Fruit fly (Drosophila melanogaster) whole organism, embryonic: ENCODE measurements around the gene sosie.

Experiments
- Aef1 ChIP-seq: fragments of 200-800 bp; sonication (Bioruptor generic); IDR thresholded peaks from 3 replicates; pipeline ENCODE4 v1.3.6; 2022; ENCODE audit warnings: missing biosample characterization, missing genetic modification characterization
- Antp ChIP-seq: fragments of 200-800 bp; sonication (Bioruptor generic); optimal IDR thresholded peaks from 3 replicates; lab custom pipeline; 2016; ENCODE audit warnings: missing biosample characterization, missing genetic modification characterization
- Atf-2 ChIP-seq: fragments of 200-800 bp; sonication (Bioruptor generic); optimal IDR thresholded peaks from 2 replicates; lab custom pipeline; 2016; ENCODE audit warnings: missing biosample characterization, missing genetic modification characterization
- Atf3 ChIP-seq: fragments of 200-800 bp; sonication (Bioruptor generic); optimal IDR thresholded peaks from 3 replicates; lab custom pipeline; 2016; ENCODE audit warnings: missing biosample characterization, missing genetic modification characterization
- Atf6 ChIP-seq: fragments of 200-800 bp; sonication (Bioruptor generic); IDR thresholded peaks from 2 replicates; pipeline ENCODE4 v1.3.6; 2022; ENCODE audit warnings: missing biosample characterization, missing genetic modification characterization
- B-H1 ChIP-seq: fragments of 200-800 bp; sonication (Bioruptor generic); IDR thresholded peaks from 3 replicates; pipeline ENCODE4 v1.3.6; 2022; ENCODE audit warnings: missing biosample characterization, missing genetic modification characterization
- CG10366 ChIP-seq: fragments of 200-800 bp; sonication (Bioruptor generic); IDR thresholded peaks from 2 replicates; pipeline ENCODE4 v1.3.6; 2022; ENCODE audit warnings: missing biosample characterization, missing genetic modification characterization
- CG10543 ChIP-seq: fragments of 200-800 bp; sonication (Bioruptor generic); optimal IDR thresholded peaks from 3 replicates; lab custom pipeline; 2017; ENCODE audit warnings: missing biosample characterization, mild to moderate bottlenecking, missing genetic modification characterization, moderate library complexity
- CG11093 ChIP-seq: fragments of 200-800 bp; sonication (Bioruptor generic); IDR thresholded peaks from 3 replicates; pipeline ENCODE4 v1.3.6; 2022; ENCODE audit warnings: missing biosample characterization, missing genetic modification characterization
- CG12769 ChIP-seq: fragments of 200-800 bp; sonication (Bioruptor generic); optimal IDR thresholded peaks from 2 replicates; lab custom pipeline; 2019; ENCODE audit warnings: missing biosample characterization, mild to moderate bottlenecking, missing genetic modification characterization, moderate library complexity
- CG14860 ChIP-seq: fragments of 200-800 bp; sonication (Bioruptor generic); IDR thresholded peaks from 3 replicates; pipeline ENCODE4 v1.3.6; 2022; ENCODE audit warnings: missing biosample characterization, missing genetic modification characterization; ENCODE audit not compliant: partially characterized antibody
- CG1603 ChIP-seq: fragments of 200-800 bp; sonication (Bioruptor generic); optimal IDR thresholded peaks from 2 replicates; lab custom pipeline; 2019; ENCODE audit warnings: missing biosample characterization, mild to moderate bottlenecking, missing genetic modification characterization, moderate library complexity
- CG16815 ChIP-seq: fragments of 200-800 bp; sonication (Bioruptor generic); optimal IDR thresholded peaks from 3 replicates; lab custom pipeline; 2017; ENCODE audit warnings: missing biosample characterization, mild to moderate bottlenecking, missing genetic modification characterization
- CG17385 ChIP-seq: fragments of 200-800 bp; sonication (Bioruptor generic); optimal IDR thresholded peaks from 3 replicates; lab custom pipeline; 2018; ENCODE audit warnings: missing biosample characterization, mild to moderate bottlenecking, missing genetic modification characterization
- CG3065 ChIP-seq: fragments of 200-800 bp; sonication (Bioruptor generic); optimal IDR thresholded peaks from 2 replicates; lab custom pipeline; 2016; ENCODE audit warnings: missing biosample characterization, missing genetic modification characterization
- CG31388 ChIP-seq: fragments of 200-800 bp; sonication (Bioruptor generic); optimal IDR thresholded peaks from 2 replicates; lab custom pipeline; 2016; ENCODE audit warnings: missing biosample characterization, missing genetic modification characterization
- CG42726 ChIP-seq: fragments of 200-800 bp; sonication (Bioruptor generic); IDR thresholded peaks from 2 replicates; pipeline ENCODE4 v1.3.6; 2022; ENCODE audit warnings: missing biosample characterization, missing genetic modification characterization; ENCODE audit not compliant: partially characterized antibody
- CG7556 ChIP-seq: fragments of 200-800 bp; sonication (Bioruptor generic); optimal IDR thresholded peaks from 2 replicates; lab custom pipeline; 2017; ENCODE audit warnings: missing biosample characterization, mild to moderate bottlenecking, missing genetic modification characterization
- CG8281 ChIP-seq: fragments of 200-800 bp; sonication (Bioruptor generic); optimal IDR thresholded peaks from 2 replicates; lab custom pipeline; 2018; ENCODE audit warnings: missing biosample characterization, mild to moderate bottlenecking, missing genetic modification characterization, moderate library complexity
- CG8290 ChIP-seq, 3 experiments: fragments of 200-800 bp; sonication (Bioruptor generic); optimal IDR thresholded peaks; 2 replicates each; lab custom pipeline; 2016 to 2019; ENCODE audit warnings: missing biosample characterization in 3 of 3, missing genetic modification characterization in 3 of 3, mild to moderate bottlenecking in 2 of 3, moderate library complexity in 1 of 3
- Dip3 ChIP-seq: fragments of 200-800 bp; sonication (Bioruptor generic); optimal IDR thresholded peaks from 3 replicates; lab custom pipeline; 2016; ENCODE audit warnings: missing biosample characterization, missing genetic modification characterization
- E2f1 ChIP-seq: fragments of 200-800 bp; sonication (Bioruptor generic); IDR thresholded peaks from 2 replicates; pipeline ENCODE4 v1.3.6; 2022; ENCODE audit warnings: missing biosample characterization, missing genetic modification characterization
- E2f2 ChIP-seq: fragments of 200-800 bp; sonication (Bioruptor generic); IDR thresholded peaks from 2 replicates; pipeline ENCODE4 v1.3.6; 2022; ENCODE audit warnings: missing biosample characterization, missing genetic modification characterization
- ERR ChIP-seq: fragments of 200-800 bp; sonication (Bioruptor generic); optimal IDR thresholded peaks from 2 replicates; lab custom pipeline; 2016; ENCODE audit warnings: missing biosample characterization, missing genetic modification characterization
- Ets97D ChIP-seq: fragments of 200-800 bp; sonication (Bioruptor generic); optimal IDR thresholded peaks from 3 replicates; lab custom pipeline; 2016; ENCODE audit warnings: missing biosample characterization, missing genetic modification characterization
- HLH3B ChIP-seq: fragments of 200-800 bp; sonication (Bioruptor generic); IDR thresholded peaks from 2 replicates; pipeline ENCODE4 v1.3.6; 2022; ENCODE audit warnings: missing biosample characterization, missing genetic modification characterization
- Hsf ChIP-seq: fragments of 200-800 bp; sonication (Bioruptor generic); optimal IDR thresholded peaks from 3 replicates; lab custom pipeline; 2016; ENCODE audit warnings: missing biosample characterization, missing genetic modification characterization
- Kr ChIP-seq: fragments of 200-800 bp; sonication (Bioruptor generic); optimal IDR thresholded peaks from 2 replicates; lab custom pipeline; 2017; ENCODE audit warnings: missing biosample characterization, mild to moderate bottlenecking, missing genetic modification characterization
- MESR4 ChIP-seq: fragments of 200-800 bp; sonication (Bioruptor generic); optimal IDR thresholded peaks from 2 replicates; lab custom pipeline; 2018; ENCODE audit warnings: missing biosample characterization, mild to moderate bottlenecking, missing genetic modification characterization, moderate library complexity
- MTF-1 ChIP-seq: fragments of 200-800 bp; sonication (Bioruptor generic); optimal IDR thresholded peaks from 2 replicates; lab custom pipeline; 2018; ENCODE audit warnings: missing biosample characterization, mild to moderate bottlenecking, missing genetic modification characterization, borderline replicate concordance
- Med ChIP-seq: fragments of 200-800 bp; sonication (Bioruptor generic); peaks from one replicate; lab custom pipeline; 2016; ENCODE audit warnings: missing biosample characterization, missing genetic modification characterization, mild to moderate bottlenecking, inconsistent platforms, moderate library complexity
- Xrp1 ChIP-seq: fragments of 200-800 bp; sonication (Bioruptor generic); IDR thresholded peaks from 2 replicates; pipeline ENCODE4 v1.3.6; 2022; ENCODE audit warnings: missing biosample characterization, missing genetic modification characterization
- croc ChIP-seq: fragments of 200-800 bp; sonication (Bioruptor generic); conservative IDR thresholded peaks from 3 replicates; pipeline ENCODE4 v1.3.6; 2022; ENCODE audit warnings: missing biosample characterization, missing genetic modification characterization
- dmrt11E ChIP-seq: fragments of 200-800 bp; sonication (Bioruptor generic); optimal IDR thresholded peaks from 3 replicates; lab custom pipeline; 2018; ENCODE audit warnings: missing biosample characterization, mild to moderate bottlenecking, missing genetic modification characterization, moderate library complexity
- ems ChIP-seq: fragments of 200-800 bp; sonication (Bioruptor generic); optimal IDR thresholded peaks from 3 replicates; lab custom pipeline; 2016; ENCODE audit warnings: missing biosample characterization, missing genetic modification characterization
- en ChIP-seq: fragments of 200-800 bp; sonication (Bioruptor generic); optimal IDR thresholded peaks from 2 replicates; lab custom pipeline; 2016; ENCODE audit warnings: missing biosample characterization, missing genetic modification characterization
- esg ChIP-seq: fragments of 200-800 bp; sonication (Bioruptor generic); conservative IDR thresholded peaks from 2 replicates; pipeline ENCODE4 v1.3.6; 2022; ENCODE audit warnings: missing biosample characterization, missing genetic modification characterization
- fd3F ChIP-seq: fragments of 200-800 bp; sonication (Bioruptor generic); optimal IDR thresholded peaks from 2 replicates; lab custom pipeline; 2018; ENCODE audit warnings: missing biosample characterization, mild to moderate bottlenecking, missing genetic modification characterization, moderate library complexity
- gt ChIP-seq: fragments of 200-800 bp; sonication (Bioruptor generic); IDR thresholded peaks from 2 replicates; pipeline ENCODE4 v1.3.6; 2022; ENCODE audit warnings: missing biosample characterization, missing genetic modification characterization
- ind ChIP-seq: fragments of 200-800 bp; sonication (Bioruptor generic); optimal IDR thresholded peaks from 3 replicates; lab custom pipeline; 2016; ENCODE audit warnings: missing biosample characterization, missing genetic modification characterization
- insv ChIP-seq, 2 experiments: fragments of 200-800 bp; sonication (Bioruptor generic); optimal IDR thresholded peaks; 3 replicates each; lab custom pipeline; 2016 to 2018; ENCODE audit warnings: missing biosample characterization in 2 of 2, missing genetic modification characterization in 2 of 2
- lab ChIP-seq: fragments of 200-800 bp; sonication (Bioruptor generic); optimal IDR thresholded peaks from 3 replicates; lab custom pipeline; 2017; ENCODE audit warnings: missing biosample characterization, missing genetic modification characterization, mild to moderate bottlenecking, moderate library complexity, missing genetic modification reagents
- lov ChIP-seq, 2 experiments: fragments of 200-800 bp in 1 of 2; fragments of >200 bp in 1 of 2; sonication (Bioruptor generic) in 1 of 2; IDR thresholded peaks in 1 of 2; optimal IDR thresholded peaks in 1 of 2; 2 replicates in 1 of 2; 3 replicates in 1 of 2; pipeline versions ENCODE4 v1.3.6 to Lab custom; 2017 to 2022; ENCODE audit warnings: missing biosample characterization in 1 of 2, missing genetic modification characterization in 1 of 2
- mirr ChIP-seq: fragments of 200-800 bp; sonication (Bioruptor generic); optimal IDR thresholded peaks from 3 replicates; lab custom pipeline; 2018; ENCODE audit warnings: missing biosample characterization, mild to moderate bottlenecking, missing genetic modification characterization
- pros ChIP-seq: fragments of 200-800 bp; sonication (Bioruptor generic); optimal IDR thresholded peaks from 3 replicates; lab custom pipeline; 2019; ENCODE audit warnings: missing biosample characterization, mild to moderate bottlenecking, missing genetic modification characterization, moderate library complexity
- pzg ChIP-seq: fragments of 200-800 bp; sonication (Bioruptor generic); optimal IDR thresholded peaks from 3 replicates; lab custom pipeline; 2018; ENCODE audit warnings: missing biosample characterization, mild to moderate bottlenecking, missing genetic modification characterization, moderate library complexity
- stc ChIP-seq: fragments of 200-800 bp; sonication (Bioruptor generic); IDR thresholded peaks from 2 replicates; pipeline ENCODE4 v1.3.6; 2022; ENCODE audit warnings: missing biosample characterization, missing genetic modification characterization
- zen ChIP-seq: fragments of 200-800 bp; sonication (Bioruptor generic); optimal IDR thresholded peaks from 3 replicates; lab custom pipeline; 2018; ENCODE audit warnings: missing biosample characterization, mild to moderate bottlenecking, missing genetic modification characterization, moderate library complexity

Gene sosie

DNA sequence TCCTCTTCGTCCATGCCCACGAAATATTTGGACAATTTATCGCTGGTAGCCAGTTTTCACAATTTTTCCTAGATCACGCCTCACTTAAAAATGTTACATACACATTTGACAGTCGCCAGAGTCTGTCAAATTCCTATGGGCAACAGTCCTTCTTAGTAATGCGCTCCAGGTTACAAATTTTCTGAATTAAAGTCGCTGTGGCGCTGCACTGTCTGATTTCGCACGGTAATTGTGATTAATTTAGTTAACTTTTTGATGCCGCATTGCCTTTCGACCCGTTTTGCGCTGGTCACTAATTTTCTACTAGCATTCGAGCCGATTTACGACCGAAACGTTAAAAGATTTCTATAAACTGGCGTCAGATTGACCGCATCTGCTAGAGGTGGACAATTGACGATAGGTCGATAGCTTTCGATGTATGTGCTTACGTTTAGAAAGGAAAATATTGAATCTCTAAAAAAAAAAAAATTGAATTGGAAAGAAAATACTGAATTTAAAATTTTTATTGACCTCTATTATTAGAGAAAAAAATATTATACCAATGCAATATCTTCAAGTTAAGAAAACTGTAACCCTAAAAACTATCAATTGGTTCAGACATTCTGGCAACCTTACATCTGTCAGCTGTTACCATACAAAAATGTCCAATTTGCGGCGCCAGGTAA, 20.0 kb upstream of the sosie start, which contains the start of the genes lili and CG34150 (continued):
- TF ChIP-seq Xrp1 (GFP tag; lab: Robert Waterston, UW) (peak; percentile 73; the same call in 1 of the 2 replicates), ERR (GFP tag; lab: Kevin White, UChicago) (peak; percentile 62), E2f1 (GFP tag; lab: Robert Waterston, UW) (peak; percentile 43; the same call in 1 of the 2 replicates), MTF-1 (GFP tag; lab: Kevin White, UChicago) (no peak), CG8290 (GFP tag; optimal IDR thresholded peaks at IDR 0.05; lab: Kevin White, UChicago) (peak; percentile 90), CG8290 (tag; optimal IDR thresholded peaks at IDR 0.05; lab: Kevin White, UChicago) (peak; percentile 19 to 21), Atf-2 (GFP tag; lab: Kevin White, UChicago) (peak; percentile 62), CG16815 (GFP tag; lab: Kevin White, UChicago) (peak; percentile 7), B-H1 (GFP tag; lab: Robert Waterston, UW) (no peak; the same call in 2 of the 3 replicates), CG8281 (tag; lab: Kevin White, UChicago) (peak; percentile 36), E2f2 (GFP tag; lab: Robert Waterston, UW) (peak; percentile 76), pros (GFP tag; lab: Kevin White, UChicago) (no peak), CG14860 (peak; percentile 70; the same call in 2 of the 3 replicates), dmrt11E (tag; lab: Kevin White, UChicago) (peak; percentile 69), MESR4 (GFP tag; lab: Kevin White, UChicago) (peak; percentile 65), CG10366 (GFP tag; lab: Robert Waterston, UW) (peak; percentile 63), Kr (GFP tag; lab: Kevin White, UChicago) (no peak), CG42726 (peak; percentile 56; the same call in 1 of the 2 replicates), croc (GFP tag; lab: Robert Waterston, UW) (peak; percentile 37; the same call in 2 of the 3 replicates), CG3065 (GFP tag; lab: Kevin White, UChicago) (no peak), zen (peak; percentile 54), Atf6 (GFP tag; lab: Robert Waterston, UW) (peak; percentile 80; the same call in 1 of the 2 replicates), en (GFP tag; lab: Kevin White, UChicago) (peak; percentile 25), CG10543 (peak; percentile 71), CG1603 (peak; percentile 3), stc (GFP tag; lab: Robert Waterston, UW) (peak; percentile 56), Antp (GFP tag; lab: Kevin White, UChicago) (peak; percentile 55), fd3F (GFP tag; lab: Kevin White, UChicago) (peak; percentile 67), HLH3B (GFP tag; lab: Robert Waterston, UW) (peak; percentile 64), CG31388 (GFP tag; lab: Kevin White, UChicago) (peak; percentile 77), gt (no peak), Atf3 (GFP tag; lab: Kevin White, UChicago) (peak; percentile 43), CG7556 (GFP tag; lab: Kevin White, UChicago) (peak; percentile 64), Med (GFP tag; lab: Kevin White, UChicago) (peak; percentile 96), Hsf (GFP tag; lab: Kevin White, UChicago) (peak; percentile 84), lov (optimal IDR thresholded peaks at IDR 0.05; lab: Kevin White, UChicago) (no peak), lov (GFP tag; IDR thresholded peaks at IDR 0.05; lab: Robert Waterston, UW) (no peak), CG11093 (GFP tag; lab: Robert Waterston, UW) (peak; percentile 44; the same call in 1 of the 3 replicates), ind (peak; percentile 73), mirr (no peak), pzg (GFP tag; lab: Kevin White, UChicago) (peak; percentile 60), Dip3 (GFP tag; lab: Kevin White, UChicago) (peak; percentile 65), ems (GFP tag; lab: Kevin White, UChicago) (peak; percentile 70), esg (GFP tag; lab: Robert Waterston, UW) (peak; percentile 64), Aef1 (peak; percentile 71), lab (peak; percentile 71), CG12769 (tag; lab: Kevin White, UChicago) (no peak), insv (GFP tag; optimal IDR thresholded peaks at IDR 0.05; lab: Kevin White, UChicago) (peak in 1 of 2 experiments; percentile 32), CG17385 (GFP tag; lab: Kevin White, UChicago) (peak; percentile 63), Ets97D (GFP tag; lab: Kevin White, UChicago) (peak; percentile 76)
